Worm (Caenorhabditis elegans): ENCODE data around the gene srw-124.

Gene srw-124

ce11 chrV:2976287-2976686, at the start of gene srw-124:
Gene srw-124, plus strand, starts transcription at chrV:2976587.
- no peak for TF ChIP-seq cey-2 (tag; optimal IDR thresholded peaks at IDR 0.05; ENCODE audit: borderline replicate concordance, insufficient read depth)
- TF ChIP-seq egl-27 (tag; optimal IDR thresholded peaks at IDR 0.05): no peak
- no peak for TF ChIP-seq duxl-1 (tag; optimal IDR thresholded peaks at IDR 0.05; ENCODE audit: poor library complexity)
- no peak for TF ChIP-seq arid-1 (GFP tag; conservative IDR thresholded peaks at IDR 0.05)
- TF ChIP-seq ceh-20 (GFP tag; IDR thresholded peaks at IDR 0.05): no peak
- no peak for TF ChIP-seq dmd-8 (GFP tag; IDR thresholded peaks at IDR 0.05)
- no peak for TF ChIP-seq madf-5 (GFP tag; IDR thresholded peaks at IDR 0.05)
- no peak for TF ChIP-seq Y75B8A.6 (GFP tag; IDR thresholded peaks at IDR 0.05)
- TF ChIP-seq zip-2 (tag; optimal IDR thresholded peaks at IDR 0.05): no peak
- TF ChIP-seq set-16 (GFP tag; IDR thresholded peaks at IDR 0.05): no peak
- no peak for TF ChIP-seq tag-97 (GFP tag; IDR thresholded peaks at IDR 0.05)
- TF ChIP-seq mdl-1 (tag; optimal IDR thresholded peaks at IDR 0.05): no peak
- no peak for TF ChIP-seq nhr-28 (tag; optimal IDR thresholded peaks at IDR 0.05)
- no peak for TF ChIP-seq snpc-4 (tag; optimal IDR thresholded peaks at IDR 0.05)
- no peak for TF ChIP-seq ceh-32 (tag; optimal IDR thresholded peaks at IDR 0.05; ENCODE audit: poor library complexity)
- no peak for TF ChIP-seq daf-8 (GFP tag; IDR thresholded peaks at IDR 0.05)

- TF ChIP-seq hif-1 (tag; optimal IDR thresholded peaks at IDR 0.05) (no peak), F37D6.2 (tag; optimal IDR thresholded peaks at IDR 0.05) (no peak), ztf-7 (tag; optimal IDR thresholded peaks at IDR 0.05) (no peak), cey-2 (tag; optimal IDR thresholded peaks at IDR 0.05; ENCODE audit: borderline replicate concordance, insufficient read depth) (no peak), hlh-30 (tag; optimal IDR thresholded peaks at IDR 0.05; ENCODE audit: insufficient read depth) (no peak), mxl-2 (GFP tag; conservative IDR thresholded peaks at IDR 0.05) (no peak), sdz-12 (GFP tag; optimal IDR thresholded peaks at IDR 0.05) (no peak), zfp-3 (GFP tag; conservative IDR thresholded peaks at IDR 0.05) (no peak), dmd-9 (GFP tag; IDR thresholded peaks at IDR 0.05) (no peak), ces-1 (GFP tag; optimal IDR thresholded peaks at IDR 0.05) (no peak), lsy-2 (tag; optimal IDR thresholded peaks at IDR 0.05) (no peak), Y5F2A.4 (GFP tag; optimal IDR thresholded peaks at IDR 0.05) (no peak), skn-1 (tag; optimal IDR thresholded peaks at IDR 0.05) (no peak), lir-3 (tag; optimal IDR thresholded peaks at IDR 0.05) (no peak), pqm-1 (tag; optimal IDR thresholded peaks at IDR 0.05) (no peak)
Observed at ce11 chrV:2927553-2927952, 48.8 kb upstream of the srw-124 start, which contains the start of gene C31B8.12. Gene C31B8.12, minus strand, starts transcription at chrV:2927653.

DNA sequence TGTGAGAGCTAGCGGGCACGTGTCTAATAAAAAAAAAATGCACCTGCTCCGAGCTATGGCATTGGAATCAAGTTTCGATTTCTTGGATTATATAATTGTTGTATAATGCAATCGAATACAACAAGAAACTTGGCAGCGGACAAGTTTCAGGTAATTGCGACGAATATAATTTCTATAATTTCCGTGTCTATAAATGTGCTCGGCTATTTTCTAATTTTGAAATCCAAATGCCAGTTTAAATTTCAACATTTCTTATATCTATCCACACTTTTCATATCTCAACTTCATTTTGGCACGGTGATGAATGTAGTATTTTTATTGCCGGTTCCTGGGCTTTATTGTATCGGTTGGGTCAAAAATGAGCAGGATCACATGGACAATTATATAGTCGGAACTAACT, 46.6 kb upstream of the srw-124 start, which contains the start of gene C31B8.16:
C31B8.16 (plus strand) TSS at position 301 of the 400 bp plus-strand sequence.
- no peak for TF ChIP-seq zip-2 (tag; optimal IDR thresholded peaks at IDR 0.05)
- no peak for TF ChIP-seq aha-1 (tag)
- TF ChIP-seq php-3 (GFP tag; IDR thresholded peaks at IDR 0.05): no peak
- TF ChIP-seq nhr-48 (tag; optimal IDR thresholded peaks at IDR 0.05): no peak
- TF ChIP-seq unc-62 (GFP tag; optimal IDR thresholded peaks at IDR 0.05 in 1 of 2): no peak
- TF ChIP-seq unc-62 (tag; optimal IDR thresholded peaks at IDR 0.05): no peak
- no peak for TF ChIP-seq attf-4 (tag; optimal IDR thresholded peaks at IDR 0.05)
- TF ChIP-seq sdz-12 (GFP tag; optimal IDR thresholded peaks at IDR 0.05): no peak
- TF ChIP-seq daf-8 (GFP tag; IDR thresholded peaks at IDR 0.05): no peak
- no peak for TF ChIP-seq ceh-32 (tag; optimal IDR thresholded peaks at IDR 0.05; ENCODE audit: poor library complexity)
- no peak for TF ChIP-seq ama-1 (optimal IDR thresholded peaks at IDR 0.05)
- no peak for TF ChIP-seq daf-16 (GFP tag; optimal IDR thresholded peaks at IDR 0.05)
- TF ChIP-seq daf-16 (tag; optimal IDR thresholded peaks at IDR 0.05): no peak

Measured in whole organism, L4 larva.